Fruit fly (Drosophila melanogaster): Measurements from ENCODE around the gene CG1273.

The CG1273 gene

dm6 chr3L:4233603-4234277, 29.8 kb upstream of the CG1273 start:
- no peak for TF ChIP-seq rgr (GFP tag; optimal IDR thresholded peaks at IDR 0.05)
- no peak for TF ChIP-seq Rel (GFP tag; optimal IDR thresholded peaks at IDR 0.05)
- TF ChIP-seq Rel (tag; optimal IDR thresholded peaks at IDR 0.05): peak; percentile 2
- peak in 1 of 2 experiments; percentile 21 for TF ChIP-seq dl (GFP tag; optimal IDR thresholded peaks at IDR 0.05; ENCODE audit: insufficient read depth in 1 of 2, partially characterized antibody in 2 of 2)
- peak; percentile 11 for TF ChIP-seq Vsx2 (GFP tag; optimal IDR thresholded peaks at IDR 0.05; ENCODE audit: partially characterized antibody)
- peak; percentile 64 for TF ChIP-seq N (GFP tag; optimal IDR thresholded peaks at IDR 0.05)
- TF ChIP-seq Dif (GFP tag; optimal IDR thresholded peaks at IDR 0.05; ENCODE audit: partially characterized antibody): peak; percentile 38
- TF ChIP-seq Hnf4 (GFP tag; optimal IDR thresholded peaks at IDR 0.05): no peak
- TF ChIP-seq Mio (GFP tag; optimal IDR thresholded peaks at IDR 0.05): no peak
- no peak for TF ChIP-seq pan (optimal IDR thresholded peaks at IDR 0.05)

dm6 chr3L:4236097-4236572, 27.4 kb upstream of the CG1273 start, which contains the start of gene ImpL2:
ImpL2 (minus strand) TSS chr3L:4236147.
- TF ChIP-seq Rel (GFP tag; optimal IDR thresholded peaks at IDR 0.05) (no peak), Rel (tag; optimal IDR thresholded peaks at IDR 0.05) (no peak), jim (GFP tag; optimal IDR thresholded peaks at IDR 0.05) (no peak), dmrt93B (GFP tag; optimal IDR thresholded peaks at IDR 0.05) (no peak), Jra (GFP tag; optimal IDR thresholded peaks at IDR 0.05) (no peak), ey (GFP tag; optimal IDR thresholded peaks at IDR 0.05) (no peak), Hnf4 (GFP tag; optimal IDR thresholded peaks at IDR 0.05) (no peak), foxo (GFP tag; optimal IDR thresholded peaks at IDR 0.05) (no peak), Hr78 (GFP tag; optimal IDR thresholded peaks at IDR 0.05) (no peak), CG9705 (GFP tag; optimal IDR thresholded peaks at IDR 0.05) (no peak), tai (GFP tag; optimal IDR thresholded peaks at IDR 0.05) (no peak), Abd-B (GFP tag; optimal IDR thresholded peaks at IDR 0.05) (no peak), sv (GFP tag; optimal IDR thresholded peaks at IDR 0.05) (no peak), Sp1 (GFP tag; optimal IDR thresholded peaks at IDR 0.05) (no peak), woc (GFP tag; optimal IDR thresholded peaks at IDR 0.05) (no peak), Dif (GFP tag; optimal IDR thresholded peaks at IDR 0.05; ENCODE audit: partially characterized antibody) (no peak), OdsH (GFP tag; optimal IDR thresholded peaks at IDR 0.05) (no peak), pan (optimal IDR thresholded peaks at IDR 0.05) (no peak), usp (GFP tag; optimal IDR thresholded peaks at IDR 0.05) (no peak)

dm6 chr3L:4238195-4238594, 25.3 kb upstream of the CG1273 start:
- no peak for TF ChIP-seq lola (GFP tag; optimal IDR thresholded peaks at IDR 0.05)
- no peak for TF ChIP-seq fru (GFP tag; optimal IDR thresholded peaks at IDR 0.05)
- no peak for TF ChIP-seq rgr (GFP tag; optimal IDR thresholded peaks at IDR 0.05)
- no peak for TF ChIP-seq Hnf4 (GFP tag; optimal IDR thresholded peaks at IDR 0.05)
- TF ChIP-seq Hr78 (GFP tag; optimal IDR thresholded peaks at IDR 0.05): no peak
- TF ChIP-seq foxo (GFP tag; optimal IDR thresholded peaks at IDR 0.05): no peak
- no peak for TF ChIP-seq Vsx2 (GFP tag; optimal IDR thresholded peaks at IDR 0.05; ENCODE audit: partially characterized antibody)
- no peak for TF ChIP-seq brk (GFP tag; optimal IDR thresholded peaks at IDR 0.05)
- TF ChIP-seq CG32264 (GFP tag; optimal IDR thresholded peaks at IDR 0.05): no peak
- no peak for TF ChIP-seq Dif (GFP tag; optimal IDR thresholded peaks at IDR 0.05; ENCODE audit: partially characterized antibody)
- no peak for TF ChIP-seq Jra (GFP tag; optimal IDR thresholded peaks at IDR 0.05)
- TF ChIP-seq Myc (optimal IDR thresholded peaks at IDR 0.05): no peak
- no peak for TF ChIP-seq woc (GFP tag; optimal IDR thresholded peaks at IDR 0.05)
- no peak for TF ChIP-seq CrebA (GFP tag; optimal IDR thresholded peaks at IDR 0.05; ENCODE audit: borderline replicate concordance)
- no peak for TF ChIP-seq sv (GFP tag; optimal IDR thresholded peaks at IDR 0.05)
- no peak for TF ChIP-seq OdsH (GFP tag; optimal IDR thresholded peaks at IDR 0.05)
- TF ChIP-seq dmrt93B (GFP tag; optimal IDR thresholded peaks at IDR 0.05): no peak

DNA sequence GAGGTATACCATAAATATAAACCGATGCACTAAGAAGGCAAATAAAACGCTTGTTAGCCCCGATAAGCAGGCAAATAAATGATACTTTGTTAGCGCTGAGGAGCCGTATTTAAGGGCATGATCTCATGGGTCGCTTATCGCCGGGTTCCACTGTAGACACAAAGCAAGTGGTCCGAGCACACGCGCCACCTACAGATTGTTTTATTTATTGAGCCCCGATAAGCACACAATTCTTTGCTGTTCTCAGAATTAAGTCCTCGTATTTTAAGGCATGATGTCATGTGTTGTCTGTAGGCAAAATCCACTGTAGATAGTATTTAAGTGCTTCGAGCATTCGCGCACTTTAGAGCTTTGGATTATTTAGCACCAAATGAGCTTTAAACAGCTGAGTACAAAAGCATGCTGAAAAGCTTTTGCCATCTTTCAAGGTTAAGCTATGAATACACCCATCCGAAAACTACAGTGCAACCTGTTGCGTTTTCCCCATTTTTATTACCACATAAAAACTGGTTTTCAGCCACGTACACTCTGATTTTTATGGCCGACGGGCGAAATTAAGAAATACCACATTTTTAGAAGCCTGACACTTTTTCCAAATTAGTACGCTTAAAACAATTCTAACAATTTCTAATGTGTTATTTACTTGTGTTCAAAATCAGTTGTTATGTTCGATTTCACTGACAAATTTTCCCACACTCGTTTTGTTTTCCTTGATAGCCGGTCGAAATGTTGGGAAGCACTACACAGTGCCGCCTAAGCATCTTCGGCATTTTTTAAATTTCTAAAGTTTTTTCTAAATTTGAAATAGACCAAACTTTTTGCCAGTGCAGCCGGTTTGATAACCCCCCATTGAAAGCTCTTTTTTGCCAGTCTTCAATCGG, 23.8 kb upstream of the CG1273 start, which contains the start of gene Sqor:
Gene Sqor, plus strand, starts transcription at position 732 of the 881 bp plus-strand sequence.
- TF ChIP-seq dsf (GFP tag; optimal IDR thresholded peaks at IDR 0.05; ENCODE audit: borderline replicate concordance) (peak; percentile 68), dl (GFP tag; optimal IDR thresholded peaks at IDR 0.05; ENCODE audit: insufficient read depth in 1 of 2, partially characterized antibody in 2 of 2) (no peak), Dif (GFP tag; optimal IDR thresholded peaks at IDR 0.05; ENCODE audit: partially characterized antibody) (no peak), Myc (optimal IDR thresholded peaks at IDR 0.05) (peak; percentile 64), CrebA (GFP tag; optimal IDR thresholded peaks at IDR 0.05; ENCODE audit: borderline replicate concordance) (no peak), CG9705 (GFP tag; optimal IDR thresholded peaks at IDR 0.05) (peak; percentile 92), Hnf4 (GFP tag; optimal IDR thresholded peaks at IDR 0.05) (peak; percentile 82), pan (optimal IDR thresholded peaks at IDR 0.05) (no peak), usp (GFP tag; optimal IDR thresholded peaks at IDR 0.05) (peak; percentile 44), HLH106 (tag; optimal IDR thresholded peaks at IDR 0.05) (peak; percentile 95), sv (GFP tag; optimal IDR thresholded peaks at IDR 0.05) (peak; percentile 86), Hr78 (GFP tag; optimal IDR thresholded peaks at IDR 0.05) (peak; percentile 30), Mio (GFP tag; optimal IDR thresholded peaks at IDR 0.05) (peak; percentile 55), fru (GFP tag; optimal IDR thresholded peaks at IDR 0.05) (peak; percentile 95), brk (GFP tag; optimal IDR thresholded peaks at IDR 0.05) (peak; percentile 37), Rel (GFP tag; optimal IDR thresholded peaks at IDR 0.05) (peak; percentile 67), Rel (tag; optimal IDR thresholded peaks at IDR 0.05) (peak; percentile 77), br (GFP tag; optimal IDR thresholded peaks at IDR 0.05) (peak; percentile 94), Sp1 (GFP tag; optimal IDR thresholded peaks at IDR 0.05) (peak; percentile 98), CG32264 (GFP tag; optimal IDR thresholded peaks at IDR 0.05) (peak; percentile 88), GATAd (GFP tag; optimal IDR thresholded peaks at IDR 0.05) (peak; percentile 36), OdsH (GFP tag; optimal IDR thresholded peaks at IDR 0.05) (peak; percentile 93), lola (GFP tag; optimal IDR thresholded peaks at IDR 0.05) (no peak), psq (GFP tag; optimal IDR thresholded peaks at IDR 0.05) (peak; percentile 86), tai (GFP tag; optimal IDR thresholded peaks at IDR 0.05) (no peak), jim (GFP tag; optimal IDR thresholded peaks at IDR 0.05) (no peak)
